Fruit fly (Drosophila melanogaster): ENCODE results near the gene nmo.

- TF ChIP-seq Gug (GFP tag; IDR thresholded peaks at IDR 0.05) (no peak), CG4318 (GFP tag; optimal IDR thresholded peaks at IDR 0.05) (no peak), CG8319 (GFP tag; optimal IDR thresholded peaks at IDR 0.05) (no peak), acj6 (GFP tag; optimal IDR thresholded peaks at IDR 0.05) (no peak), CG10631 (GFP tag; optimal IDR thresholded peaks at IDR 0.05) (no peak), esn (GFP tag; optimal IDR thresholded peaks at IDR 0.05) (no peak), CG15336 (GFP tag; IDR thresholded peaks at IDR 0.05) (no peak), Blimp-1 (GFP tag; optimal IDR thresholded peaks at IDR 0.05) (no peak), Sox102F (GFP tag; optimal IDR thresholded peaks at IDR 0.05) (no peak), svp (GFP tag) (no peak)
These were observed 9.6 kb downstream of the nmo start for dm6 chr3L:7988401-7988800.

All from whole organism, prepupa.